Worm (Caenorhabditis elegans) whole organism, young adult: ENCODE data around the gene mmaa-1.

Experiments used
- D2030.7 ChIP-seq: fragments of 200-800 bp; sonication (Bioruptor generic); IDR thresholded peaks from 2 replicates; pipeline ENCODE4 v1.3.6; 2022; ENCODE audit warnings: missing genetic modification reagents, missing genetic modification characterization, missing compliant biosample characterization
- F10E7.11 ChIP-seq: sonication (generic microtip); optimal IDR thresholded peaks from 2 replicates; lab custom pipeline; 2017; ENCODE audit warnings: mild to moderate bottlenecking, missing genetic modification characterization, moderate library complexity, missing compliant biosample characterization
- F33H1.4 ChIP-seq: fragments of 200-800 bp; sonication (Bioruptor generic); IDR thresholded peaks from 2 replicates; pipeline ENCODE4 v1.3.6; 2022; ENCODE audit warnings: missing genetic modification reagents, missing genetic modification characterization, missing compliant biosample characterization
- F49E8.2 ChIP-seq: sonication (generic microtip); optimal IDR thresholded peaks from 3 replicates; lab custom pipeline; 2017; ENCODE audit warnings: missing genetic modification characterization, mild to moderate bottlenecking, missing compliant biosample characterization, antibody characterized with exemption, moderate library complexity; ENCODE audit not compliant: insufficient read depth
- F52B5.7 ChIP-seq: sonication (generic microtip); optimal IDR thresholded peaks from 2 replicates; lab custom pipeline; 2016; ENCODE audit warnings: mild to moderate bottlenecking, missing genetic modification characterization, missing compliant biosample characterization
- F57C9.4 ChIP-seq: sonication (generic microtip); optimal IDR thresholded peaks from 2 replicates; lab custom pipeline; 2017; ENCODE audit warnings: mild to moderate bottlenecking, missing genetic modification characterization, missing compliant biosample characterization
- Y79H2A.3 ChIP-seq: fragments of 200-800 bp; sonication (Bioruptor generic); conservative IDR thresholded peaks from 2 replicates; pipeline ENCODE4 v1.3.6; 2022; ENCODE audit warnings: missing genetic modification reagents, missing genetic modification characterization, missing compliant biosample characterization
- ama-1 ChIP-seq, 3 experiments: fragments of 150-350 bp in 1 of 3; sonication (generic microtip) in 2 of 3; optimal IDR thresholded peaks; 2 replicates each; lab custom pipeline; 2014 to 2018; ENCODE audit warnings: missing biosample characterization in 2 of 3, missing genetic modification characterization in 2 of 3, missing genetic modification reagents in 2 of 3
- athp-1 ChIP-seq: sonication (generic microtip); optimal IDR thresholded peaks from 2 replicates; lab custom pipeline; 2017; ENCODE audit warnings: mild to moderate bottlenecking, missing genetic modification characterization, missing compliant biosample characterization
- bed-1 ChIP-seq: fragments of 200-800 bp; sonication (Bioruptor generic); IDR thresholded peaks from 2 replicates; pipeline ENCODE4 v1.3.6; 2022; ENCODE audit warnings: missing genetic modification reagents, missing genetic modification characterization, missing compliant biosample characterization
- ceh-100 ChIP-seq: fragments of 200-800 bp; sonication (Bioruptor generic); IDR thresholded peaks from 2 replicates; pipeline ENCODE4 v1.3.6; 2022; ENCODE audit warnings: missing genetic modification reagents, missing genetic modification characterization, missing compliant biosample characterization
- ceh-40 ChIP-seq: fragments of 200-800 bp; sonication (Bioruptor generic); IDR thresholded peaks from 2 replicates; pipeline ENCODE4 v1.3.6; 2022; ENCODE audit warnings: missing genetic modification characterization, missing compliant biosample characterization
- die-1 ChIP-seq: sonication (generic microtip); optimal IDR thresholded peaks from 2 replicates; lab custom pipeline; 2016; ENCODE audit warnings: missing genotype, mild to moderate bottlenecking, missing genetic modification characterization, missing compliant biosample characterization
- egl-44 ChIP-seq: fragments of 200-800 bp; sonication (Bioruptor generic); IDR thresholded peaks from 2 replicates; pipeline ENCODE4 v1.3.6; 2022; ENCODE audit warnings: missing genetic modification reagents, missing genetic modification characterization, missing compliant biosample characterization
- him-1 ChIP-seq: sonication (generic microtip); optimal IDR thresholded peaks from 2 replicates; lab custom pipeline; 2016; ENCODE audit warnings: missing genotype, missing genetic modification reagents, missing genetic modification characterization, missing compliant biosample characterization
- hlh-26 ChIP-seq: fragments of 200-800 bp; sonication (Bioruptor generic); conservative IDR thresholded peaks from 2 replicates; pipeline ENCODE4 v1.3.6; 2022; ENCODE audit warnings: missing genetic modification reagents, missing genetic modification characterization, missing compliant biosample characterization
- hmg-1.2 ChIP-seq: fragments of 200-800 bp; sonication (Bioruptor generic); IDR thresholded peaks from 2 replicates; pipeline ENCODE4 v1.3.6; 2022; ENCODE audit warnings: missing genetic modification reagents, missing genetic modification characterization, missing compliant biosample characterization
- hsf-1 ChIP-seq: fragments of 200-800 bp; sonication (Bioruptor generic); IDR thresholded peaks from 2 replicates; pipeline ENCODE4 v1.3.6; 2022; ENCODE audit warnings: missing genetic modification reagents, missing genetic modification characterization, missing compliant biosample characterization
- lag-1 ChIP-seq: fragments of 200-800 bp; sonication (Bioruptor generic); IDR thresholded peaks from 2 replicates; pipeline ENCODE4 v1.3.6; 2022; ENCODE audit warnings: missing genetic modification reagents, missing genetic modification characterization, missing compliant biosample characterization
- lin-26 ChIP-seq: fragments of 200-800 bp; sonication (Bioruptor generic); IDR thresholded peaks from 2 replicates; pipeline ENCODE4 v1.3.6; 2022; ENCODE audit warnings: missing genetic modification reagents, missing genetic modification characterization, missing compliant biosample characterization
- madf-6 ChIP-seq: fragments of 200-800 bp; sonication (Bioruptor generic); IDR thresholded peaks from 2 replicates; pipeline ENCODE4 v1.3.6; 2022; ENCODE audit warnings: missing genetic modification reagents, missing genetic modification characterization, missing compliant biosample characterization
- madf-8 ChIP-seq: fragments of 200-800 bp; sonication (Bioruptor generic); conservative IDR thresholded peaks from 2 replicates; pipeline ENCODE4 v1.3.6; 2022; ENCODE audit warnings: missing genetic modification reagents, missing genetic modification characterization, missing compliant biosample characterization
- mel-28 ChIP-seq: sonication (generic microtip); optimal IDR thresholded peaks from 2 replicates; lab custom pipeline; 2016; ENCODE audit warnings: borderline replicate concordance, mild to moderate bottlenecking, missing genetic modification characterization, missing compliant biosample characterization
- nfya-1 ChIP-seq: sonication (generic microtip); optimal IDR thresholded peaks from 2 replicates; lab custom pipeline; 2017; ENCODE audit warnings: antibody characterized with exemption, missing compliant biosample characterization, missing genetic modification characterization, borderline replicate concordance; ENCODE audit not compliant: insufficient read depth
- pbrm-1 ChIP-seq: fragments of 200-800 bp; sonication (Bioruptor generic); IDR thresholded peaks from 2 replicates; pipeline ENCODE4 v1.3.6; 2022; ENCODE audit warnings: missing genetic modification reagents, missing genetic modification characterization, missing compliant biosample characterization
- rec-8 ChIP-seq, 2 experiments: sonication (generic microtip); optimal IDR thresholded peaks; 2 replicates each; lab custom pipeline; 2016; ENCODE audit warnings: mild to moderate bottlenecking in 2 of 2, missing genetic modification characterization in 2 of 2, missing genetic modification reagents in 2 of 2, missing genotype in 2 of 2, missing biosample characterization in 1 of 2, missing compliant biosample characterization in 1 of 2, moderate library complexity in 1 of 2
- rpc-1 ChIP-seq, 2 experiments: fragments of 150-350 bp in 1 of 2; sonication (generic microtip) in 1 of 2; optimal IDR thresholded peaks; 2 replicates each; lab custom pipeline; 2014 to 2018; ENCODE audit warnings: missing biosample characterization in 1 of 2, missing genetic modification characterization in 1 of 2, missing genetic modification reagents in 1 of 2, missing genotype in 1 of 2
- snpc-1.1 ChIP-seq: sonication (generic microtip); optimal IDR thresholded peaks from 2 replicates; lab custom pipeline; 2017; ENCODE audit warnings: missing genetic modification characterization, mild to moderate bottlenecking, missing compliant biosample characterization, antibody characterized with exemption, moderate library complexity, missing genotype, missing genetic modification reagents; ENCODE audit not compliant: insufficient read depth
- snpc-3.4 ChIP-seq: sonication (generic microtip); optimal IDR thresholded peaks from 2 replicates; lab custom pipeline; 2017; ENCODE audit warnings: missing genetic modification characterization, mild to moderate bottlenecking, missing compliant biosample characterization, antibody characterized with exemption, moderate library complexity, missing genotype, missing genetic modification reagents
- unc-130 ChIP-seq: sonication (generic microtip); optimal IDR thresholded peaks from 2 replicates; lab custom pipeline; 2016; ENCODE audit warnings: missing genetic modification reagents, missing genetic modification characterization, missing compliant biosample characterization
- xnd-1 ChIP-seq: sonication (generic microtip); optimal IDR thresholded peaks from 2 replicates; lab custom pipeline; 2016; ENCODE audit warnings: missing genotype, missing genetic modification reagents, missing genetic modification characterization, missing compliant biosample characterization
- ztf-18 ChIP-seq: sonication (generic microtip); optimal IDR thresholded peaks from 2 replicates; lab custom pipeline; 2016; ENCODE audit warnings: missing genotype, mild to moderate bottlenecking, missing genetic modification characterization, missing compliant biosample characterization
- ztf-6 ChIP-seq: fragments of 200-800 bp; sonication (Bioruptor generic); IDR thresholded peaks from 2 replicates; pipeline ENCODE4 v1.3.6; 2022; ENCODE audit warnings: missing genetic modification reagents, missing genetic modification characterization, missing compliant biosample characterization

Gene mmaa-1

ce11 chrII:7098578-7098977, 2.4 kb downstream of the mmaa-1 start, which contains the start of gene mct-5 (continued):
- peak; percentile 58 for TF ChIP-seq F33H1.4
- 0 out of 2 replicates have a peak, but pooled peaks have one; percentile 10 for TF ChIP-seq D2030.7 (GFP tag; lab: Robert Waterston, UW)
- TF ChIP-seq ama-1 (optimal IDR thresholded peaks at IDR 0.05; lab: Kevin White, UChicago): no peak
- TF ChIP-seq ama-1 (GFP tag; optimal IDR thresholded peaks at IDR 0.05; lab: Kevin White, UChicago): no peak

- TF ChIP-seq him-1 (tag; lab: Kevin White, UChicago): peak; percentile 18
- TF ChIP-seq rpc-1 (optimal IDR thresholded peaks at IDR 0.05; lab: Kevin White, UChicago): no peak
- no peak for TF ChIP-seq rpc-1 (tag; optimal IDR thresholded peaks at IDR 0.05; lab: Kevin White, UChicago)
- no peak for TF ChIP-seq pbrm-1 (GFP tag; lab: Robert Waterston, UW)
- peak; percentile 22 for TF ChIP-seq xnd-1 (tag; lab: Kevin White, UChicago)
- TF ChIP-seq ceh-100 (GFP tag; lab: Robert Waterston, UW): no peak
- no peak for TF ChIP-seq lag-1 (GFP tag; lab: Robert Waterston, UW)
- TF ChIP-seq madf-6: peak; percentile 58
- no peak for TF ChIP-seq hmg-1.2
- TF ChIP-seq nfya-1 (tag; lab: Kevin White, UChicago): no peak
- no peak for TF ChIP-seq athp-1 (tag; lab: Kevin White, UChicago)
- TF ChIP-seq madf-8 (GFP tag; lab: Robert Waterston, UW): no peak
- TF ChIP-seq snpc-1.1 (tag; lab: Kevin White, UChicago): no peak
- 0 out of 2 replicates have a peak, but pooled peaks have one; percentile 43 for TF ChIP-seq lin-26 (GFP tag; lab: Robert Waterston, UW)
- TF ChIP-seq, all 124 proteins: peak for 4
These were observed 5.0 kb downstream of the mmaa-1 start for ce11 chrII:7095970-7096369.

ce11 chrII:7093339-7093821, 7.6 kb downstream of the mmaa-1 start, which contains the start of gene T02G5.3:
T02G5.3 (plus strand) TSS chrII:7093389.
- TF ChIP-seq him-1 (tag; lab: Kevin White, UChicago) (no peak), rec-8 (tag; optimal IDR thresholded peaks at IDR 0.05; lab: Kevin White, UChicago) (no peak), hlh-26 (GFP tag; lab: Robert Waterston, UW) (no peak), egl-44 (GFP tag; lab: Robert Waterston, UW) (no peak), F52B5.7 (tag; lab: Kevin White, UChicago) (no peak), unc-130 (no peak), ceh-40 (GFP tag; lab: Robert Waterston, UW) (no peak), snpc-1.1 (tag; lab: Kevin White, UChicago) (no peak), ztf-6 (GFP tag; lab: Robert Waterston, UW) (no peak), ztf-18 (tag; lab: Kevin White, UChicago) (no peak), bed-1 (no peak), F57C9.4 (tag; lab: Kevin White, UChicago) (no peak), mel-28 (tag; lab: Kevin White, UChicago) (no peak), snpc-3.4 (tag; lab: Kevin White, UChicago) (no peak), die-1 (no peak), Y79H2A.3 (GFP tag; lab: Robert Waterston, UW) (no peak), hsf-1 (GFP tag; lab: Robert Waterston, UW) (no peak), hmg-1.2 (no peak), F49E8.2 (tag; lab: Kevin White, UChicago) (no peak), F10E7.11 (no peak)
